Worm (Caenorhabditis elegans): ENCODE data around the gene C09E8.1.

- no peak for TF ChIP-seq him-1 (tag; optimal IDR thresholded peaks at IDR 0.05)
- no peak for TF ChIP-seq dao-5 (tag; optimal IDR thresholded peaks at IDR 0.05)
- TF ChIP-seq W03F9.2 (tag; optimal IDR thresholded peaks at IDR 0.05): no peak
Measured at ce11 chrII:572010-572409, 15.7 kb downstream of the C09E8.1 start, which contains the start of gene mlt-8.
